Worm (Caenorhabditis elegans): ENCODE data around the gene C07H6.9.
"Not testable (repeated sequence)": the region's sequence is repeated elsewhere in the genome, so short reads cannot be mapped to it uniquely, and the experiment has no call there.

- not testable (repeated sequence) for TF ChIP-seq M03D4.4 (tag; optimal IDR thresholded peaks at IDR 0.05); unc-120 (tag; optimal IDR thresholded peaks at IDR 0.05; ENCODE audit: poor library complexity, severe bottlenecking); snpc-4 (tag; optimal IDR thresholded peaks at IDR 0.05); nhr-76 (tag; optimal IDR thresholded peaks at IDR 0.05)
These were observed 30.3 kb downstream of the C07H6.9 start, which contains the start of gene H14A12.5 for ce11 chrIII:7468980-7469379.
